Worm (Caenorhabditis elegans) whole organism, L3 larva: ENCODE data around the gene EGAP2.1.

ENCODE experiments used
- egl-27 ChIP-seq: sonication (generic microtip); optimal IDR thresholded peaks from 4 replicates; lab custom pipeline; 2017; ENCODE audit warnings: missing biosample characterization, missing genetic modification reagents, missing genetic modification characterization
- jun-1 ChIP-seq: fragments of 150-350 bp; optimal IDR thresholded peaks from 2 replicates; lab custom pipeline; 2014; ENCODE audit warnings: missing biosample characterization, missing genetic modification reagents, missing genetic modification characterization
- mdl-1 ChIP-seq: fragments of 150-350 bp; optimal IDR thresholded peaks from 2 replicates; lab custom pipeline; 2014; ENCODE audit warnings: missing biosample characterization, missing genetic modification characterization
- nhr-12 ChIP-seq: fragments of 150-350 bp; optimal IDR thresholded peaks from 2 replicates; lab custom pipeline; 2014; ENCODE audit warnings: missing biosample characterization, missing genetic modification characterization
- nhr-237 ChIP-seq: fragments of 150-350 bp; optimal IDR thresholded peaks from 2 replicates; lab custom pipeline; 2014; ENCODE audit warnings: missing biosample characterization, missing genetic modification characterization
- snpc-4 ChIP-seq: fragments of 150-350 bp; optimal IDR thresholded peaks from 2 replicates; lab custom pipeline; 2014; ENCODE audit warnings: missing biosample characterization, missing genetic modification characterization
- zag-1 ChIP-seq: fragments of 150-350 bp; optimal IDR thresholded peaks from 2 replicates; lab custom pipeline; 2014; ENCODE audit warnings: missing biosample characterization, missing genetic modification characterization

- TF ChIP-seq jun-1 (tag; lab: Kevin White, UChicago) (no peak), nhr-12 (tag; lab: Kevin White, UChicago) (no peak), zag-1 (no peak), snpc-4 (tag; lab: Kevin White, UChicago) (no peak), nhr-237 (tag; lab: Kevin White, UChicago) (no peak), mdl-1 (no peak), egl-27 (tag; lab: Kevin White, UChicago) (no peak)
These were observed 28.3 kb upstream of the EGAP2.1 start, which contains the start of gene ampd-1 for ce11 chrII:5202930-5203329.
